Worm (Caenorhabditis elegans): Measurements from ENCODE around the gene F41H10.12.

F41H10.12 gene

DNA sequence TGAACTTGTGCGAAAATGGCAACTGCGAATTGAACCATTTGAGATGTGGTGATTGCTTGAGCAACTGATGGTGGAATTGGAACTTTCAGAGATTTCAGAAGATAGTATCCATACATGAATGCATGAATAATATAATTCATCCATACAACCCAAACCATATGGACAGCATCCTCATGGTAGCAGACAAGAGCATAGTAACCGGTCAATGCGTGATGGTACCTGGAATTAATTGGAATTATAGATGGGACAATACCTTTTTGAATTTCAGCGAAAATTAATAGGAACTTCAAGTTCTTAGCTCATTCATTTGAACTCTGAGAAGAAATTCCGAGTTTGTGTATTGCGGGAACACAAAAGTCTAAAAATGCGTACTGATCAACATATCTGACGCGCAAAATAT, 10.2 kb upstream of the F41H10.12 start:
- TF ChIP-seq hnd-1 (tag; optimal IDR thresholded peaks at IDR 0.05) (no peak), ama-1 (optimal IDR thresholded peaks at IDR 0.05) (no peak), ceh-13 (GFP tag; optimal IDR thresholded peaks at IDR 0.05) (no peak), ceh-36 (tag; optimal IDR thresholded peaks at IDR 0.05) (no peak), tra-4 (tag; optimal IDR thresholded peaks at IDR 0.05) (no peak), hmbx-1 (tag; optimal IDR thresholded peaks at IDR 0.05) (no peak), pes-1 (GFP tag; IDR thresholded peaks at IDR 0.05) (no peak), scrt-1 (GFP tag; IDR thresholded peaks at IDR 0.05) (no peak), tbx-11 (GFP tag; IDR thresholded peaks at IDR 0.05) (no peak), hmg-4 (GFP tag; optimal IDR thresholded peaks at IDR 0.05) (no peak), ets-7 (tag; optimal IDR thresholded peaks at IDR 0.05) (no peak), B0310.2 (tag; optimal IDR thresholded peaks at IDR 0.05) (no peak), sea-1 (GFP tag; conservative IDR thresholded peaks at IDR 0.05) (no peak), aly-1 (tag; optimal IDR thresholded peaks at IDR 0.05) (no peak), tbx-37 (GFP tag; conservative IDR thresholded peaks at IDR 0.05) (no peak), F13C5.2 (tag; optimal IDR thresholded peaks at IDR 0.05) (no peak), flt-1 (GFP tag; IDR thresholded peaks at IDR 0.05) (no peak)

ce11 chrIV:5377062-5377461, 8.1 kb upstream of the F41H10.12 start, which contains the start of gene elo-5:
TSS of gene elo-5 (minus strand) at chrIV:5377117.
- TF ChIP-seq hnd-1 (tag; optimal IDR thresholded peaks at IDR 0.05) (no peak), F13C5.2 (tag; optimal IDR thresholded peaks at IDR 0.05) (no peak), tbx-11 (GFP tag; IDR thresholded peaks at IDR 0.05) (no peak), B0310.2 (tag; optimal IDR thresholded peaks at IDR 0.05) (no peak), tra-4 (tag; optimal IDR thresholded peaks at IDR 0.05) (no peak), ets-7 (tag; optimal IDR thresholded peaks at IDR 0.05) (no peak), ceh-36 (tag; optimal IDR thresholded peaks at IDR 0.05) (no peak), aly-1 (tag; optimal IDR thresholded peaks at IDR 0.05) (no peak), tbx-37 (GFP tag; conservative IDR thresholded peaks at IDR 0.05) (no peak), hmg-4 (GFP tag; optimal IDR thresholded peaks at IDR 0.05) (no peak), pes-1 (GFP tag; IDR thresholded peaks at IDR 0.05) (no peak), ceh-13 (GFP tag; optimal IDR thresholded peaks at IDR 0.05) (no peak), hmbx-1 (tag; optimal IDR thresholded peaks at IDR 0.05) (no peak), ama-1 (optimal IDR thresholded peaks at IDR 0.05) (no peak), scrt-1 (GFP tag; IDR thresholded peaks at IDR 0.05) (no peak), flt-1 (GFP tag; IDR thresholded peaks at IDR 0.05) (no peak), sea-1 (GFP tag; conservative IDR thresholded peaks at IDR 0.05) (no peak)

DNA sequence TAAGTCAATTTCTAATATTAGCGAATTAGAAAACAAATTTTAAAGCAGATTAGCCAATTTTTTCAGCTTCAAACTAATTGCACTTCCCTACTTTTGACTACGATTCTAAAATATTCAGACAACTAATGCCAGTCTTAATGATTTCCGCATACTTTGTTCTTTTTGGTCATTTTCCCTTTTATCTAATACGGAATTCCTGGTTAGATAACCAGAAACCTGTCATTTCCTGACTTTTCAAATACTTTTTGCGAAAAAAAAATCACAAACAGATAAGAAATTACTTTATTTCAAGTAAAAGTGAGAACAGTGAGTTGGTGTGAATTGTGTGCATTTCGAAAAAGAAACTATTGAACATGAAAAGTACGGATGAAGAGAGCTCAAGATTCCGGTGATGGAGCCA, 5.0 kb upstream of the F41H10.12 start:
- TF ChIP-seq hmbx-1 (tag; optimal IDR thresholded peaks at IDR 0.05) = no peak
- TF ChIP-seq aly-1 (tag; optimal IDR thresholded peaks at IDR 0.05) = no peak
- no peak for TF ChIP-seq flt-1 (GFP tag; IDR thresholded peaks at IDR 0.05)
- no peak for TF ChIP-seq ets-7 (tag; optimal IDR thresholded peaks at IDR 0.05)
- TF ChIP-seq hnd-1 (tag; optimal IDR thresholded peaks at IDR 0.05) = no peak
- TF ChIP-seq scrt-1 (GFP tag; IDR thresholded peaks at IDR 0.05) = no peak
- TF ChIP-seq F13C5.2 (tag; optimal IDR thresholded peaks at IDR 0.05) = no peak
- TF ChIP-seq ceh-36 (tag; optimal IDR thresholded peaks at IDR 0.05) = no peak
- TF ChIP-seq pes-1 (GFP tag; IDR thresholded peaks at IDR 0.05) = no peak
- TF ChIP-seq tbx-11 (GFP tag; IDR thresholded peaks at IDR 0.05) = no peak
- TF ChIP-seq sea-1 (GFP tag; conservative IDR thresholded peaks at IDR 0.05) = no peak
- no peak for TF ChIP-seq ama-1 (optimal IDR thresholded peaks at IDR 0.05)
- no peak for TF ChIP-seq hmg-4 (GFP tag; optimal IDR thresholded peaks at IDR 0.05)
- TF ChIP-seq tbx-37 (GFP tag; conservative IDR thresholded peaks at IDR 0.05) = no peak
- no peak for TF ChIP-seq tra-4 (tag; optimal IDR thresholded peaks at IDR 0.05)
- TF ChIP-seq B0310.2 (tag; optimal IDR thresholded peaks at IDR 0.05) = no peak
- no peak for TF ChIP-seq ceh-13 (GFP tag; optimal IDR thresholded peaks at IDR 0.05)

DNA sequence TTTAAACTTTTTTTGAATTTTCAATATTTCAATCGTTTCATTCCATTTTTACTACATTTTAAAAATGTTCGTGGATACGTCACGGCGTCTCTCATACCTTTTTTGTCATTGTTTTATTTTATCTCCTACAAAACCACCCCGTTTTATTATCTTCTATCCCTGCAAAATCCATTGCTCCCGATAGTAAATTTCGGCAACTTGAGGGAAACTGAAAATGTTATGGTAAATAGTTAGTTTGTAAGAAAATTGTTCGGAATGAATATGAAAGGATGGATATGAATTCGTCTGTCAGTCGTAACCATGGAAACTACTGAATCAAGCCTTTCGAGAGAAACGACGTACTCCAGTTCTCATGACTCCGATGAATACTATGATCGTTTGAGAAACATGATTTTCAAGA, 3.8 kb upstream of the F41H10.12 start, which contains the start of gene F41H10.2:
TSS of gene F41H10.2 (plus strand) at position 301 of the 400 bp plus-strand sequence.
- TF ChIP-seq ceh-13 (GFP tag; optimal IDR thresholded peaks at IDR 0.05) (no peak), tra-4 (tag; optimal IDR thresholded peaks at IDR 0.05) (no peak), ets-7 (tag; optimal IDR thresholded peaks at IDR 0.05) (no peak), tbx-37 (GFP tag; conservative IDR thresholded peaks at IDR 0.05) (no peak), hmg-4 (GFP tag; optimal IDR thresholded peaks at IDR 0.05) (no peak), F13C5.2 (tag; optimal IDR thresholded peaks at IDR 0.05) (no peak), flt-1 (GFP tag; IDR thresholded peaks at IDR 0.05) (no peak), ceh-36 (tag; optimal IDR thresholded peaks at IDR 0.05) (no peak), hnd-1 (tag; optimal IDR thresholded peaks at IDR 0.05) (no peak), hmbx-1 (tag; optimal IDR thresholded peaks at IDR 0.05) (no peak), tbx-11 (GFP tag; IDR thresholded peaks at IDR 0.05) (no peak), aly-1 (tag; optimal IDR thresholded peaks at IDR 0.05) (no peak)

ce11 chrIV:5382609-5383008, 2.5 kb upstream of the F41H10.12 start, which contains the start of gene F41H10.1:
TSS of gene F41H10.1 (plus strand) at chrIV:5382909.
- TF ChIP-seq hmg-4 (GFP tag; optimal IDR thresholded peaks at IDR 0.05) (no peak), flt-1 (GFP tag; IDR thresholded peaks at IDR 0.05) (no peak), tra-4 (tag; optimal IDR thresholded peaks at IDR 0.05) (no peak), ceh-13 (GFP tag; optimal IDR thresholded peaks at IDR 0.05) (no peak), ama-1 (optimal IDR thresholded peaks at IDR 0.05) (no peak), tbx-11 (GFP tag; IDR thresholded peaks at IDR 0.05) (no peak), sea-1 (GFP tag; conservative IDR thresholded peaks at IDR 0.05) (no peak), hnd-1 (tag; optimal IDR thresholded peaks at IDR 0.05) (no peak), pes-1 (GFP tag; IDR thresholded peaks at IDR 0.05) (no peak), scrt-1 (GFP tag; IDR thresholded peaks at IDR 0.05) (no peak), F13C5.2 (tag; optimal IDR thresholded peaks at IDR 0.05) (no peak), ceh-36 (tag; optimal IDR thresholded peaks at IDR 0.05) (no peak), tbx-37 (GFP tag; conservative IDR thresholded peaks at IDR 0.05) (no peak), aly-1 (tag; optimal IDR thresholded peaks at IDR 0.05) (no peak)

- TF ChIP-seq hmg-4 (GFP tag; optimal IDR thresholded peaks at IDR 0.05) (no peak), aly-1 (tag; optimal IDR thresholded peaks at IDR 0.05) (no peak), F13C5.2 (tag; optimal IDR thresholded peaks at IDR 0.05) (no peak), ama-1 (optimal IDR thresholded peaks at IDR 0.05) (no peak), ets-7 (tag; optimal IDR thresholded peaks at IDR 0.05) (no peak), tra-4 (tag; optimal IDR thresholded peaks at IDR 0.05) (no peak), scrt-1 (GFP tag; IDR thresholded peaks at IDR 0.05) (no peak), ceh-13 (GFP tag; optimal IDR thresholded peaks at IDR 0.05) (no peak), flt-1 (GFP tag; IDR thresholded peaks at IDR 0.05) (no peak), hmbx-1 (tag; optimal IDR thresholded peaks at IDR 0.05) (no peak), tbx-37 (GFP tag; conservative IDR thresholded peaks at IDR 0.05) (no peak), tbx-11 (GFP tag; IDR thresholded peaks at IDR 0.05) (no peak)
Measured at ce11 chrIV:5388477-5389065, 3.5 kb downstream of the F41H10.12 start, which contains the start of gene elo-6. TSS of gene elo-6 (minus strand) at chrIV:5388559.
